Worm (Caenorhabditis elegans) whole organism, mixed stage, embryonic: ENCODE results near the gene F54H12.4.
A peak's percentile ranks its signal among the peaks of the same experiment; 100 is the strongest.

ENCODE experiments used
- M03D4.4 ChIP-seq: sonication (generic microtip); optimal IDR thresholded peaks from 2 replicates; lab custom pipeline; 2017; ENCODE audit warnings: mild to moderate bottlenecking, missing genetic modification characterization, missing compliant biosample characterization
- blmp-1 ChIP-seq: fragments of 150-350 bp; optimal IDR thresholded peaks from 2 replicates; lab custom pipeline; 2014; ENCODE audit warnings: missing biosample characterization, missing genetic modification characterization
- ceh-39 ChIP-seq: fragments of 150-350 bp; optimal IDR thresholded peaks from 2 replicates; lab custom pipeline; 2014; ENCODE audit warnings: missing biosample characterization, missing genetic modification characterization
- ceh-43 ChIP-seq: fragments of 200-800 bp; sonication (Bioruptor generic); optimal IDR thresholded peaks from 2 replicates; lab custom pipeline; 2018; ENCODE audit warnings: mild to moderate bottlenecking, missing genetic modification characterization, moderate library complexity, missing compliant biosample characterization
- ceh-83 ChIP-seq: fragments of 200-800 bp; sonication (Bioruptor generic); optimal IDR thresholded peaks from 2 replicates; lab custom pipeline; 2018; ENCODE audit warnings: mild to moderate bottlenecking, missing genetic modification characterization, missing compliant biosample characterization
- cnd-1 ChIP-seq: fragments of 200-800 bp; sonication (Bioruptor generic); optimal IDR thresholded peaks from 2 replicates; lab custom pipeline; 2018; ENCODE audit warnings: mild to moderate bottlenecking, missing genetic modification characterization, missing compliant biosample characterization
- drap-1 ChIP-seq: fragments of 200-800 bp; sonication (Bioruptor generic); optimal IDR thresholded peaks from 3 replicates; lab custom pipeline; 2018; ENCODE audit warnings: mild to moderate bottlenecking, missing genetic modification characterization, missing compliant biosample characterization
- elt-3 ChIP-seq: fragments of 150-350 bp; optimal IDR thresholded peaks from 2 replicates; lab custom pipeline; 2014; ENCODE audit warnings: missing biosample characterization, missing genetic modification characterization
- flh-1 ChIP-seq: fragments of 200-800 bp; sonication (Bioruptor generic); optimal IDR thresholded peaks from 2 replicates; lab custom pipeline; 2018; ENCODE audit warnings: mild to moderate bottlenecking, missing genetic modification characterization, moderate library complexity, missing compliant biosample characterization
- ham-2 ChIP-seq: fragments of 200-800 bp; sonication (Bioruptor generic); optimal IDR thresholded peaks from 2 replicates; lab custom pipeline; 2018; ENCODE audit warnings: mild to moderate bottlenecking, missing genetic modification characterization, missing compliant biosample characterization
- lin-13 ChIP-seq: fragments of 150-350 bp; optimal IDR thresholded peaks from 2 replicates; lab custom pipeline; 2014; ENCODE audit warnings: missing biosample characterization, missing genetic modification characterization
- lin-32 ChIP-seq: fragments of 200-800 bp; sonication (Bioruptor generic); optimal IDR thresholded peaks from 2 replicates; lab custom pipeline; 2018; ENCODE audit warnings: mild to moderate bottlenecking, missing genetic modification characterization, missing compliant biosample characterization
- lsy-2 ChIP-seq: fragments of 150-350 bp; optimal IDR thresholded peaks from 2 replicates; lab custom pipeline; 2014; ENCODE audit warnings: missing biosample characterization, missing genetic modification characterization
- mab-5 ChIP-seq: fragments of 150-350 bp; optimal IDR thresholded peaks from 2 replicates; lab custom pipeline; 2014; ENCODE audit warnings: missing biosample characterization, missing genetic modification characterization
- mep-1 ChIP-seq: fragments of 150-350 bp; optimal IDR thresholded peaks from 2 replicates; lab custom pipeline; 2017; ENCODE audit warnings: missing biosample characterization, missing genetic modification reagents, missing genetic modification characterization, inconsistent platforms
- mls-2 ChIP-seq: sonication (generic microtip); optimal IDR thresholded peaks from 2 replicates; lab custom pipeline; 2016; ENCODE audit warnings: mild to moderate bottlenecking, missing genetic modification characterization, moderate library complexity, missing compliant biosample characterization
- nhr-12 ChIP-seq: fragments of 150-350 bp; optimal IDR thresholded peaks from 2 replicates; lab custom pipeline; 2014; ENCODE audit warnings: missing biosample characterization, missing genetic modification characterization
- nhr-2 ChIP-seq: fragments of 150-350 bp; optimal IDR thresholded peaks from 2 replicates; lab custom pipeline; 2014; ENCODE audit warnings: missing biosample characterization, missing genetic modification characterization
- nhr-237 ChIP-seq: fragments of 150-350 bp; optimal IDR thresholded peaks from 2 replicates; lab custom pipeline; 2014; ENCODE audit warnings: missing biosample characterization, missing genetic modification characterization
- nhr-28 ChIP-seq: fragments of 150-350 bp; optimal IDR thresholded peaks from 2 replicates; lab custom pipeline; 2014; ENCODE audit warnings: missing biosample characterization, missing genetic modification characterization
- nhr-76 ChIP-seq: sonication (generic microtip); optimal IDR thresholded peaks from 2 replicates; lab custom pipeline; 2017; ENCODE audit warnings: missing biosample characterization, missing genetic modification characterization
- pha-4 ChIP-seq: fragments of 150-350 bp; optimal IDR thresholded peaks from 2 replicates; lab custom pipeline; 2018; ENCODE audit warnings: missing biosample characterization, missing genetic modification reagents, missing genetic modification characterization
- sem-2 ChIP-seq: fragments of 200-800 bp; sonication (Bioruptor generic); optimal IDR thresholded peaks from 2 replicates; lab custom pipeline; 2018; ENCODE audit warnings: mild to moderate bottlenecking, missing genetic modification characterization, missing compliant biosample characterization
- snpc-4 ChIP-seq: fragments of 150-350 bp; optimal IDR thresholded peaks from 2 replicates; lab custom pipeline; 2014; ENCODE audit warnings: missing biosample characterization, missing genetic modification characterization
- sptf-1 ChIP-seq: sonication (generic microtip); optimal IDR thresholded peaks from 2 replicates; lab custom pipeline; 2017; ENCODE audit warnings: mild to moderate bottlenecking, missing genetic modification characterization, moderate library complexity, missing compliant biosample characterization
- tbx-8 ChIP-seq: fragments of 200-800 bp; sonication (Bioruptor generic); optimal IDR thresholded peaks from 2 replicates; lab custom pipeline; 2018; ENCODE audit warnings: mild to moderate bottlenecking, missing genetic modification characterization, moderate library complexity, missing compliant biosample characterization
- unc-120 ChIP-seq: sonication (generic microtip); optimal IDR thresholded peaks from 2 replicates; lab custom pipeline; 2017; ENCODE audit warnings: missing genetic modification characterization, missing compliant biosample characterization; ENCODE audit not compliant: poor library complexity, severe bottlenecking
- unc-62 ChIP-seq: fragments of 150-350 bp; optimal IDR thresholded peaks from 2 replicates; lab custom pipeline; 2014; ENCODE audit warnings: missing biosample characterization, missing genetic modification reagents, missing genetic modification characterization
- zip-8 ChIP-seq: fragments of 150-350 bp; optimal IDR thresholded peaks from 2 replicates; lab custom pipeline; 2014; ENCODE audit warnings: missing biosample characterization, missing genetic modification characterization
- ztf-11 ChIP-seq: fragments of 150-350 bp; optimal IDR thresholded peaks from 2 replicates; lab custom pipeline; 2014; ENCODE audit warnings: missing biosample characterization, missing genetic modification characterization

Gene F54H12.4

ce11 chrIII:7952077-7952765 lies 10.3 kb downstream of the F54H12.4 start, which contains the start of gene C29E4.15:
C29E4.15 (plus strand) TSS chrIII:7952623.
- TF ChIP-seq nhr-76 (tag; lab: Kevin White, UChicago) (no peak), mep-1 (tag; lab: Kevin White, UChicago) (peak; percentile 14), lsy-2 (tag; lab: Kevin White, UChicago) (peak; percentile 24)

- no peak for TF ChIP-seq sem-2 (GFP tag; lab: Kevin White, UChicago)
- TF ChIP-seq lsy-2 (tag; lab: Kevin White, UChicago), result no peak
- no peak for TF ChIP-seq nhr-12 (tag; lab: Kevin White, UChicago)
- TF ChIP-seq flh-1 (GFP tag; lab: Kevin White, UChicago), result no peak
- TF ChIP-seq mep-1 (tag; lab: Kevin White, UChicago), result no peak
- TF ChIP-seq ceh-43 (GFP tag; lab: Kevin White, UChicago), result no peak
- no peak for TF ChIP-seq mls-2
- TF ChIP-seq zip-8 (tag; lab: Kevin White, UChicago), result no peak
- TF ChIP-seq pha-4 (tag; lab: Kevin White, UChicago), result no peak
- no peak for TF ChIP-seq nhr-237 (tag; lab: Kevin White, UChicago)
- TF ChIP-seq drap-1 (GFP tag; lab: Kevin White, UChicago), result no peak
- TF ChIP-seq tbx-8 (GFP tag; lab: Kevin White, UChicago), result no peak
- TF ChIP-seq ceh-39, result no peak
- no peak for TF ChIP-seq nhr-28 (tag; lab: Kevin White, UChicago)
- no peak for TF ChIP-seq lin-13 (tag; lab: Kevin White, UChicago)
- TF ChIP-seq sptf-1, result no peak
- TF ChIP-seq unc-120 (tag; lab: Kevin White, UChicago), result no peak
- TF ChIP-seq, all 35 proteins: peak for 0
These were observed 12.1 kb downstream of the F54H12.4 start for ce11 chrIII:7950447-7950846.

ce11 chrIII:7948802-7949201 lies 13.7 kb downstream of the F54H12.4 start, which contains the start of gene col-90:
col-90 (plus strand) TSS chrIII:7948838.
- TF ChIP-seq ham-2 (GFP tag; lab: Kevin White, UChicago) (no peak), ceh-83 (GFP tag; lab: Kevin White, UChicago) (no peak), nhr-237 (tag; lab: Kevin White, UChicago) (no peak), M03D4.4 (tag; lab: Kevin White, UChicago) (no peak), mls-2 (no peak), unc-120 (tag; lab: Kevin White, UChicago) (no peak), pha-4 (tag; lab: Kevin White, UChicago) (no peak), ceh-39 (no peak)

- TF ChIP-seq mep-1 (tag; lab: Kevin White, UChicago), result no peak
- no peak for TF ChIP-seq ham-2 (GFP tag; lab: Kevin White, UChicago)
- no peak for TF ChIP-seq ztf-11 (tag; lab: Kevin White, UChicago)
- no peak for TF ChIP-seq nhr-2 (tag; lab: Kevin White, UChicago)
- no peak for TF ChIP-seq sptf-1
These were observed 14.9 kb downstream of the F54H12.4 start for ce11 chrIII:7947677-7948076.

ce11 chrIII:7946968-7947491 lies 15.5 kb downstream of the F54H12.4 start, which contains the start of gene gsto-1:
gsto-1 (minus strand) TSS chrIII:7947018.
- no peak for TF ChIP-seq lin-13 (tag; lab: Kevin White, UChicago)

- TF ChIP-seq mls-2, result no peak
- no peak for TF ChIP-seq ztf-11 (tag; lab: Kevin White, UChicago)
- TF ChIP-seq lin-32 (GFP tag; lab: Kevin White, UChicago), result no peak
- TF ChIP-seq sem-2 (GFP tag; lab: Kevin White, UChicago), result no peak
- TF ChIP-seq lsy-2 (tag; lab: Kevin White, UChicago), result no peak
- no peak for TF ChIP-seq elt-3 (tag; lab: Kevin White, UChicago)
- no peak for TF ChIP-seq mep-1 (tag; lab: Kevin White, UChicago)
- TF ChIP-seq ham-2 (GFP tag; lab: Kevin White, UChicago), result no peak
- TF ChIP-seq mab-5 (tag; lab: Kevin White, UChicago), result no peak
- no peak for TF ChIP-seq tbx-8 (GFP tag; lab: Kevin White, UChicago)
- no peak for TF ChIP-seq unc-62 (GFP tag; lab: Kevin White, UChicago)
- TF ChIP-seq zip-8 (tag; lab: Kevin White, UChicago), result no peak
- TF ChIP-seq ceh-83 (GFP tag; lab: Kevin White, UChicago), result no peak
- no peak for TF ChIP-seq snpc-4 (tag; lab: Kevin White, UChicago)
- no peak for TF ChIP-seq cnd-1
- no peak for TF ChIP-seq unc-120 (tag; lab: Kevin White, UChicago)
- no peak for TF ChIP-seq blmp-1
- TF ChIP-seq, all 35 proteins: peak for 0
These were observed 21.1 kb downstream of the F54H12.4 start, which contains the start of gene kle-2 for ce11 chrIII:7941417-7941816. kle-2 (plus strand) TSS chrIII:7941717.
